Fruit fly (Drosophila melanogaster) whole organism, prepupa: Measurements from ENCODE around the gene Hsp67Bc.

ENCODE experiments used
- Blimp-1 ChIP-seq: fragments of 200-800 bp; sonication (Bioruptor generic); optimal IDR thresholded peaks from 3 replicates; lab custom pipeline; 2017; ENCODE audit warnings: missing biosample characterization, missing genetic modification characterization, mild to moderate bottlenecking, moderate library complexity, missing genetic modification reagents
- CG10631 ChIP-seq: fragments of 200-800 bp; sonication (Bioruptor generic); optimal IDR thresholded peaks from 2 replicates; lab custom pipeline; 2016; ENCODE audit warnings: missing biosample characterization, missing genetic modification characterization
- CG10669 ChIP-seq: fragments of 200-800 bp; sonication (Bioruptor generic); optimal IDR thresholded peaks from 3 replicates; lab custom pipeline; 2018; ENCODE audit warnings: missing biosample characterization, mild to moderate bottlenecking, missing genetic modification characterization, moderate library complexity
- CG11294 ChIP-seq: fragments of 200-800 bp; sonication (Bioruptor generic); IDR thresholded peaks from 2 replicates; pipeline ENCODE4 v1.3.6; 2022; ENCODE audit warnings: missing biosample characterization, missing genetic modification characterization
- CG11762 ChIP-seq: fragments of 200-800 bp; sonication (Bioruptor generic); optimal IDR thresholded peaks from 3 replicates; lab custom pipeline; 2016; ENCODE audit warnings: missing biosample characterization, missing genetic modification characterization; ENCODE audit not compliant: insufficient read depth
- CG11902 ChIP-seq: fragments of 200-800 bp; sonication (Bioruptor generic); optimal IDR thresholded peaks from 3 replicates; lab custom pipeline; 2016; ENCODE audit warnings: missing biosample characterization, missing genetic modification characterization
- CG1621 ChIP-seq: fragments of 200-800 bp; sonication (Bioruptor generic); optimal IDR thresholded peaks from 3 replicates; lab custom pipeline; 2018; ENCODE audit warnings: missing biosample characterization, mild to moderate bottlenecking, missing genetic modification characterization
- CG16779 ChIP-seq: fragments of 200-800 bp; sonication (Bioruptor generic); optimal IDR thresholded peaks from 3 replicates; lab custom pipeline; 2017; ENCODE audit warnings: missing biosample characterization, mild to moderate bottlenecking, missing genetic modification characterization
- CG3032 ChIP-seq: fragments of 200-800 bp; optimal IDR thresholded peaks from 2 replicates; lab custom pipeline; 2019; ENCODE audit warnings: missing biosample characterization, mild to moderate bottlenecking, missing genetic modification characterization, moderate library complexity
- CG31627 ChIP-seq: fragments of 200-800 bp; sonication (Bioruptor generic); optimal IDR thresholded peaks from 3 replicates; lab custom pipeline; 2016; ENCODE audit warnings: missing biosample characterization, missing genetic modification characterization
- CG32006 ChIP-seq: fragments of 200-800 bp; sonication (Bioruptor generic); optimal IDR thresholded peaks from 3 replicates; lab custom pipeline; 2017; ENCODE audit warnings: missing biosample characterization, mild to moderate bottlenecking, missing genetic modification characterization
- CG4318 ChIP-seq: fragments of 200-800 bp; sonication (Bioruptor generic); optimal IDR thresholded peaks from 3 replicates; lab custom pipeline; 2017; ENCODE audit warnings: missing biosample characterization, mild to moderate bottlenecking, missing genetic modification characterization
- CG6276 ChIP-seq: fragments of 200-800 bp; sonication (Bioruptor generic); optimal IDR thresholded peaks from 2 replicates; lab custom pipeline; 2017; ENCODE audit warnings: missing biosample characterization, mild to moderate bottlenecking, missing genetic modification characterization
- CG6792 ChIP-seq: fragments of 200-800 bp; sonication (Bioruptor generic); optimal IDR thresholded peaks from 3 replicates; lab custom pipeline; 2016; ENCODE audit warnings: missing biosample characterization, missing genetic modification characterization
- CG6808 ChIP-seq: fragments of 200-800 bp; sonication (Bioruptor generic); optimal IDR thresholded peaks from 3 replicates; lab custom pipeline; 2017; ENCODE audit warnings: missing biosample characterization, missing genetic modification characterization, mild to moderate bottlenecking, moderate library complexity, missing genetic modification reagents
- CG6854 ChIP-seq: fragments of 200-800 bp; sonication (Bioruptor generic); optimal IDR thresholded peaks from 2 replicates; lab custom pipeline; 2017; ENCODE audit warnings: missing biosample characterization, mild to moderate bottlenecking, missing genetic modification characterization
- CG7368 ChIP-seq: fragments of 200-800 bp; sonication (Bioruptor generic); optimal IDR thresholded peaks from 3 replicates; lab custom pipeline; 2016; ENCODE audit warnings: missing biosample characterization, missing genetic modification characterization
- CG8119 ChIP-seq: fragments of 200-800 bp; sonication (Bioruptor generic); IDR thresholded peaks from 3 replicates; pipeline ENCODE4 v1.3.6; 2022; ENCODE audit warnings: missing biosample characterization, missing genetic modification characterization
- CG8319 ChIP-seq: fragments of 200-800 bp; sonication (Bioruptor generic); optimal IDR thresholded peaks from 3 replicates; lab custom pipeline; 2016; ENCODE audit warnings: missing biosample characterization, missing genetic modification characterization
- CG8632 ChIP-seq: fragments of 200-800 bp; sonication (Bioruptor generic); optimal IDR thresholded peaks from 3 replicates; lab custom pipeline; 2016; ENCODE audit warnings: missing biosample characterization, missing genetic modification characterization
- CG9139 ChIP-seq: fragments of 200-800 bp; sonication (Bioruptor generic); optimal IDR thresholded peaks from 3 replicates; lab custom pipeline; 2017; ENCODE audit warnings: missing biosample characterization, mild to moderate bottlenecking, missing genetic modification characterization
- Eip75B ChIP-seq: fragments of 200-800 bp; sonication (Bioruptor generic); optimal IDR thresholded peaks from 3 replicates; lab custom pipeline; 2016; ENCODE audit warnings: missing biosample characterization, missing genetic modification characterization
- Eip78C ChIP-seq: fragments of 200-800 bp; sonication (Bioruptor generic); peaks from one replicate; lab custom pipeline; 2016; ENCODE audit warnings: missing biosample characterization, missing genetic modification characterization
- Eip93F ChIP-seq: fragments of 200-800 bp; sonication (Bioruptor generic); optimal IDR thresholded peaks from 2 replicates; lab custom pipeline; 2016; ENCODE audit warnings: missing biosample characterization, mild to moderate bottlenecking, missing genetic modification characterization
- Ets21C ChIP-seq: fragments of 200-800 bp; sonication (Bioruptor generic); optimal IDR thresholded peaks from 3 replicates; lab custom pipeline; 2016; ENCODE audit warnings: missing biosample characterization, missing genetic modification characterization
- Ets96B ChIP-seq: fragments of 200-800 bp; optimal IDR thresholded peaks from 2 replicates; lab custom pipeline; 2019; ENCODE audit warnings: missing biosample characterization, mild to moderate bottlenecking, missing genetic modification characterization, moderate library complexity
- Hr39 ChIP-seq: fragments of 200-800 bp; sonication (Bioruptor generic); optimal IDR thresholded peaks from 2 replicates; lab custom pipeline; 2016; ENCODE audit warnings: missing biosample characterization, missing genetic modification characterization
- Lpt ChIP-seq: fragments of 200-800 bp; sonication (Bioruptor generic); optimal IDR thresholded peaks from 3 replicates; lab custom pipeline; 2016; ENCODE audit warnings: missing biosample characterization, missing genetic modification characterization
- Met ChIP-seq: fragments of 200-800 bp; sonication (Bioruptor generic); optimal IDR thresholded peaks from 3 replicates; lab custom pipeline; 2016; ENCODE audit warnings: missing biosample characterization, missing genetic modification characterization
- Smox ChIP-seq: fragments of 200-800 bp; sonication (Bioruptor generic); optimal IDR thresholded peaks from 3 replicates; lab custom pipeline; 2016; ENCODE audit warnings: missing biosample characterization, missing genetic modification characterization
- Sox102F ChIP-seq: fragments of 200-800 bp; sonication (Bioruptor generic); optimal IDR thresholded peaks from 2 replicates; lab custom pipeline; 2016; ENCODE audit warnings: missing biosample characterization, mild to moderate bottlenecking, missing genetic modification characterization
- Sox14 ChIP-seq: fragments of 200-800 bp; sonication (Bioruptor generic); optimal IDR thresholded peaks from 3 replicates; lab custom pipeline; 2016; ENCODE audit warnings: missing biosample characterization, missing genetic modification characterization
- Sox15 ChIP-seq: fragments of 200-800 bp; sonication (Bioruptor generic); optimal IDR thresholded peaks from 3 replicates; lab custom pipeline; 2016; ENCODE audit warnings: missing biosample characterization, missing genetic modification characterization
- achi ChIP-seq: fragments of 200-800 bp; sonication (Bioruptor generic); optimal IDR thresholded peaks from 3 replicates; lab custom pipeline; 2016; ENCODE audit warnings: missing biosample characterization, missing genetic modification characterization
- acj6 ChIP-seq: fragments of 200-800 bp; sonication (Bioruptor generic); optimal IDR thresholded peaks from 3 replicates; lab custom pipeline; 2016; ENCODE audit warnings: missing biosample characterization, missing genetic modification characterization
- cyc ChIP-seq: fragments of 200-800 bp; sonication (Bioruptor generic); optimal IDR thresholded peaks from 3 replicates; lab custom pipeline; 2016; ENCODE audit warnings: missing biosample characterization, missing genetic modification characterization
- dac ChIP-seq: fragments of 200-800 bp; sonication (Bioruptor generic); optimal IDR thresholded peaks from 2 replicates; lab custom pipeline; 2017; ENCODE audit warnings: missing biosample characterization, mild to moderate bottlenecking, missing genetic modification characterization
- dsx ChIP-seq: fragments of 200-800 bp; optimal IDR thresholded peaks from 3 replicates; lab custom pipeline; 2019; ENCODE audit warnings: missing biosample characterization, mild to moderate bottlenecking, missing genetic modification characterization, moderate library complexity; ENCODE audit not compliant: poor library complexity, severe bottlenecking
- esn ChIP-seq: fragments of 200-800 bp; sonication (Bioruptor generic); optimal IDR thresholded peaks from 2 replicates; lab custom pipeline; 2016; ENCODE audit warnings: missing biosample characterization, mild to moderate bottlenecking, missing genetic modification characterization, moderate library complexity
- fd59A ChIP-seq: fragments of 200-800 bp; sonication (Bioruptor generic); optimal IDR thresholded peaks from 2 replicates; lab custom pipeline; 2017; ENCODE audit warnings: missing biosample characterization, mild to moderate bottlenecking, missing genetic modification characterization, missing genetic modification reagents
- fkh ChIP-seq: fragments of 200-800 bp; sonication (Bioruptor generic); optimal IDR thresholded peaks from 3 replicates; lab custom pipeline; 2017; ENCODE audit warnings: missing biosample characterization, mild to moderate bottlenecking, missing genetic modification characterization, moderate library complexity
- lz ChIP-seq: fragments of 200-800 bp; sonication (Bioruptor generic); optimal IDR thresholded peaks from 3 replicates; lab custom pipeline; 2016; ENCODE audit warnings: missing biosample characterization, missing genetic modification characterization
- pdm3 ChIP-seq: fragments of 200-800 bp; sonication (Bioruptor generic); optimal IDR thresholded peaks from 3 replicates; lab custom pipeline; 2016; ENCODE audit warnings: missing biosample characterization, missing genetic modification characterization
- ss ChIP-seq, 2 experiments: fragments of 200-800 bp; sonication (Bioruptor generic); optimal IDR thresholded peaks; 2 replicates in 1 of 2; 3 replicates in 1 of 2; lab custom pipeline; 2017 to 2018; ENCODE audit warnings: mild to moderate bottlenecking in 2 of 2, missing biosample characterization in 2 of 2, missing genetic modification characterization in 2 of 2, moderate library complexity in 1 of 2
- svp ChIP-seq: fragments of 200-800 bp; sonication (Bioruptor generic); peaks from one replicate; lab custom pipeline; 2016; ENCODE audit warnings: missing biosample characterization, missing genetic modification characterization
- topi ChIP-seq: fragments of 200-800 bp; sonication (Bioruptor generic); optimal IDR thresholded peaks from 3 replicates; lab custom pipeline; 2016; ENCODE audit warnings: missing biosample characterization, missing genetic modification characterization
- vri ChIP-seq: fragments of 200-800 bp; sonication (Bioruptor generic); optimal IDR thresholded peaks from 3 replicates; lab custom pipeline; 2016; ENCODE audit warnings: missing biosample characterization, mild to moderate bottlenecking, missing genetic modification characterization

Hsp67Bc gene

dm6 chr3L:9383345-9384075 is 11.2 kb upstream of the Hsp67Bc start, which contains the start of gene Hsp27 (continued):
- TF ChIP-seq Eip93F (GFP tag; lab: Kevin White, UChicago) (peak; percentile 100), CG8632 (peak; percentile 100), CG9139 (GFP tag; lab: Kevin White, UChicago) (peak; percentile 99), Hr39 (GFP tag; lab: Kevin White, UChicago) (peak; percentile 99), fd59A (peak; percentile 99), dsx (GFP tag; lab: Kevin White, UChicago) (peak; percentile 99), esn (GFP tag; lab: Kevin White, UChicago) (peak; percentile 100), Blimp-1 (peak; percentile 98), achi (GFP tag; lab: Kevin White, UChicago) (peak; percentile 99)

DNA sequence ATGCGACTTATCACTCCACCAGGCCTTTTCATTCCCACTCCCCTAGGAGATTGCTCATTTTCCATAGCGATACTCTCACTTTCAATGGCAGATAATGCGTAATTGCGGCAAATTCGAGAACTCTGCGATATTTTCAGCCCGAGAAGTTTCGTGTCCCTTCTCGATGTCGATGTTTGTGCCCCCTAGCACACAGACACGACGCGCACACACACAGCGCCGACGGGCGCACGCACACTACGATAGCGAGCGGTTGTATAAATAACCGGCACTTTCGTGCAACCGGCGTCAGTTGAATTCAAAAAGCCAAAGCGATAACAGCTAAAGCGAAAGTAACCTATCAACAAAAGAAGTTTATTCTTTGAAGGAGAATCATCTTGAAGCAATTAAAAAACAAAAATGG is 9.3 kb upstream of the Hsp67Bc start, which contains the start of gene Hsp23:
Gene Hsp23 (plus strand): TSS at position 281 of the 400 bp plus-strand sequence.
- no peak for TF ChIP-seq CG6792 (GFP tag; lab: Kevin White, UChicago)
- peak; percentile 66 for TF ChIP-seq CG9139 (GFP tag; lab: Kevin White, UChicago)
- TF ChIP-seq CG10669 (GFP tag; lab: Kevin White, UChicago) = peak; percentile 35
- peak; percentile 64 to 71 for TF ChIP-seq ss (GFP tag; optimal IDR thresholded peaks at IDR 0.05; lab: Kevin White, UChicago)
- no peak for TF ChIP-seq CG4318 (GFP tag; lab: Kevin White, UChicago)
- peak; percentile 65 for TF ChIP-seq Eip75B
- peak; percentile 8 for TF ChIP-seq Smox (GFP tag; lab: Kevin White, UChicago)
- TF ChIP-seq CG6276 (GFP tag; lab: Kevin White, UChicago) = peak; percentile 13
- TF ChIP-seq CG11902 (GFP tag; lab: Kevin White, UChicago) = no peak
- peak; percentile 53 for TF ChIP-seq Sox14
- TF ChIP-seq topi = peak; percentile 30
- peak; percentile 92 for TF ChIP-seq Blimp-1
- TF ChIP-seq lz (GFP tag; lab: Kevin White, UChicago) = peak; percentile 20
- TF ChIP-seq CG8319 = no peak
- peak; percentile 48 for TF ChIP-seq esn (GFP tag; lab: Kevin White, UChicago)
- TF ChIP-seq Hr39 (GFP tag; lab: Kevin White, UChicago) = no peak
- TF ChIP-seq CG11762 (GFP tag; lab: Kevin White, UChicago) = no peak
- peak; percentile 43 for TF ChIP-seq Sox102F (GFP tag; lab: Kevin White, UChicago)
- peak; percentile 22; the same call in 1 of the 3 replicates for TF ChIP-seq CG8119 (GFP tag; lab: Robert Waterston, UW)
- TF ChIP-seq dac (GFP tag; lab: Kevin White, UChicago) = no peak
- peak; percentile 13 for TF ChIP-seq CG1621
- TF ChIP-seq svp = peak; percentile 91
- peak; percentile 5 for TF ChIP-seq Met (GFP tag; lab: Kevin White, UChicago)
- TF ChIP-seq Sox15 (GFP tag; lab: Kevin White, UChicago) = no peak
- TF ChIP-seq CG10631 (GFP tag; lab: Kevin White, UChicago) = no peak
- TF ChIP-seq Eip78C (GFP tag; lab: Kevin White, UChicago) = peak; percentile 67
- TF ChIP-seq CG3032 (tag; lab: Kevin White, UChicago) = peak; percentile 24
- peak; percentile 61 for TF ChIP-seq CG6808 (GFP tag; lab: Kevin White, UChicago)
- TF ChIP-seq CG31627 (GFP tag; lab: Kevin White, UChicago) = no peak
- TF ChIP-seq dsx (GFP tag; lab: Kevin White, UChicago) = peak; percentile 33
- TF ChIP-seq pdm3 = no peak
- TF ChIP-seq Ets96B (tag; lab: Kevin White, UChicago) = peak; percentile 12
- TF ChIP-seq CG32006 (GFP tag; lab: Kevin White, UChicago) = no peak
- TF ChIP-seq CG16779 (tag; lab: Kevin White, UChicago) = no peak
- TF ChIP-seq CG7368 (GFP tag; lab: Kevin White, UChicago) = peak; percentile 18
- no peak for TF ChIP-seq fd59A
- TF ChIP-seq CG11294 = no peak
- TF ChIP-seq CG6854 (GFP tag; lab: Kevin White, UChicago) = peak; percentile 52
- TF ChIP-seq Ets21C (GFP tag; lab: Kevin White, UChicago) = no peak
- TF ChIP-seq cyc (GFP tag; lab: Kevin White, UChicago) = peak; percentile 1
- TF ChIP-seq fkh (GFP tag; lab: Kevin White, UChicago) = no peak
- peak; percentile 39 for TF ChIP-seq Lpt (GFP tag; lab: Kevin White, UChicago)
- peak; percentile 77 for TF ChIP-seq Eip93F (GFP tag; lab: Kevin White, UChicago)
- TF ChIP-seq vri (GFP tag; lab: Kevin White, UChicago) = peak; percentile 57
- no peak for TF ChIP-seq acj6
